Worm (Caenorhabditis elegans) whole organism, L3 larva: ENCODE data around the gene W07E11.1.
A peak's percentile ranks its signal among the peaks of the same experiment; 100 is the strongest.

Experiments used
- R02D3.7 ChIP-seq: fragments of 150-350 bp; optimal IDR thresholded peaks from 2 replicates; lab custom pipeline; 2014; ENCODE audit warnings: missing biosample characterization, missing genetic modification characterization
- ZK546.5 ChIP-seq: sonication (generic microtip); optimal IDR thresholded peaks from 2 replicates; lab custom pipeline; 2017; ENCODE audit warnings: missing biosample characterization, missing genetic modification characterization
- ama-1 ChIP-seq: fragments of 150-350 bp; optimal IDR thresholded peaks from 2 replicates; lab custom pipeline; 2018
- ceh-28 ChIP-seq: fragments of 150-350 bp; optimal IDR thresholded peaks from 2 replicates; lab custom pipeline; 2014; ENCODE audit warnings: missing biosample characterization, missing genetic modification reagents, missing genetic modification characterization
- daf-12 ChIP-seq: fragments of 150-350 bp; optimal IDR thresholded peaks from 2 replicates; lab custom pipeline; 2014; ENCODE audit warnings: missing biosample characterization, missing genetic modification reagents, missing genetic modification characterization
- egl-5 ChIP-seq: fragments of 150-350 bp; optimal IDR thresholded peaks from 2 replicates; lab custom pipeline; 2017; ENCODE audit warnings: missing biosample characterization, missing genetic modification reagents, missing genetic modification characterization, inconsistent platforms
- eor-1 ChIP-seq, 2 experiments: fragments of 150-350 bp; optimal IDR thresholded peaks; 2 replicates each; lab custom pipeline; 2014 to 2018; ENCODE audit warnings: missing biosample characterization in 2 of 2, missing genetic modification characterization in 2 of 2
- fkh-2 ChIP-seq: fragments of 150-350 bp; optimal IDR thresholded peaks from 2 replicates; lab custom pipeline; 2014; ENCODE audit warnings: missing biosample characterization, missing genetic modification reagents, missing genetic modification characterization
- fos-1 ChIP-seq: fragments of 150-350 bp; optimal IDR thresholded peaks from 2 replicates; lab custom pipeline; 2014; ENCODE audit warnings: missing biosample characterization, missing genetic modification characterization
- lin-39 ChIP-seq: fragments of 150-350 bp; optimal IDR thresholded peaks from 2 replicates; lab custom pipeline; 2018; ENCODE audit warnings: missing biosample characterization, missing genetic modification reagents, missing genetic modification characterization
- lsy-12 ChIP-seq: sonication (generic microtip); optimal IDR thresholded peaks from 2 replicates; lab custom pipeline; 2016; ENCODE audit warnings: mild to moderate bottlenecking, missing genetic modification characterization, missing compliant biosample characterization
- mdl-1 ChIP-seq: fragments of 150-350 bp; optimal IDR thresholded peaks from 2 replicates; lab custom pipeline; 2014; ENCODE audit warnings: missing biosample characterization, missing genetic modification characterization
- nfya-1 ChIP-seq: sonication (generic microtip); optimal IDR thresholded peaks from 2 replicates; lab custom pipeline; 2017; ENCODE audit warnings: missing genetic modification characterization, mild to moderate bottlenecking, missing compliant biosample characterization, antibody characterized with exemption, moderate library complexity; ENCODE audit not compliant: insufficient read depth
- nhr-11 ChIP-seq: fragments of 150-350 bp; optimal IDR thresholded peaks from 2 replicates; lab custom pipeline; 2014; ENCODE audit warnings: missing biosample characterization, missing genetic modification characterization
- nhr-12 ChIP-seq: fragments of 150-350 bp; optimal IDR thresholded peaks from 2 replicates; lab custom pipeline; 2014; ENCODE audit warnings: missing biosample characterization, missing genetic modification characterization
- nhr-23 ChIP-seq: fragments of 150-350 bp; optimal IDR thresholded peaks from 2 replicates; lab custom pipeline; 2014; ENCODE audit warnings: missing biosample characterization, missing genetic modification reagents, missing genetic modification characterization
- nhr-237 ChIP-seq: fragments of 150-350 bp; optimal IDR thresholded peaks from 2 replicates; lab custom pipeline; 2014; ENCODE audit warnings: missing biosample characterization, missing genetic modification characterization
- nhr-43 ChIP-seq: sonication (generic microtip); optimal IDR thresholded peaks from 2 replicates; lab custom pipeline; 2016; ENCODE audit warnings: mild to moderate bottlenecking, missing genetic modification characterization, missing compliant biosample characterization; ENCODE audit not compliant: poor library complexity, severe bottlenecking
- nhr-67 ChIP-seq: fragments of 150-350 bp; optimal IDR thresholded peaks from 2 replicates; lab custom pipeline; 2014; ENCODE audit warnings: missing biosample characterization, missing genetic modification characterization
- nhr-76 ChIP-seq: fragments of 150-350 bp; sonication (generic microtip); optimal IDR thresholded peaks from 5 replicates; lab custom pipeline; 2014; ENCODE audit warnings: missing biosample characterization, missing genetic modification characterization
- pha-4 ChIP-seq: fragments of 150-350 bp; optimal IDR thresholded peaks from 2 replicates; lab custom pipeline; 2014; ENCODE audit warnings: missing biosample characterization, missing genetic modification reagents, missing genetic modification characterization
- pqm-1 ChIP-seq: fragments of 150-350 bp; optimal IDR thresholded peaks from 2 replicates; lab custom pipeline; 2017; ENCODE audit warnings: missing biosample characterization, missing genetic modification characterization, inconsistent platforms
- skn-1 ChIP-seq: fragments of 150-350 bp; optimal IDR thresholded peaks from 2 replicates; lab custom pipeline; 2014; ENCODE audit warnings: missing biosample characterization, missing genetic modification characterization
- snpc-4 ChIP-seq: fragments of 150-350 bp; optimal IDR thresholded peaks from 2 replicates; lab custom pipeline; 2014; ENCODE audit warnings: missing biosample characterization, missing genetic modification characterization
- tbx-2 ChIP-seq: sonication (generic microtip); optimal IDR thresholded peaks from 2 replicates; lab custom pipeline; 2016; ENCODE audit warnings: mild to moderate bottlenecking, missing genetic modification characterization, missing compliant biosample characterization
- zag-1 ChIP-seq: fragments of 150-350 bp; optimal IDR thresholded peaks from 2 replicates; lab custom pipeline; 2014; ENCODE audit warnings: missing biosample characterization, missing genetic modification characterization

The W07E11.1 gene

ce11 chrX:10087866-10088265 is 3.4 kb downstream of the W07E11.1 start, which contains the start of gene flp-28:
Gene flp-28, minus strand, starts transcription at chrX:10087966.
- TF ChIP-seq tbx-2 (tag; lab: Kevin White, UChicago), result no peak
- TF ChIP-seq ZK546.5 (tag; lab: Kevin White, UChicago), result no peak
- TF ChIP-seq daf-12 (tag; lab: Kevin White, UChicago), result no peak
- no peak for TF ChIP-seq nhr-237 (tag; lab: Kevin White, UChicago)
- TF ChIP-seq snpc-4 (tag; lab: Kevin White, UChicago), result no peak
- TF ChIP-seq lsy-12, result no peak
- TF ChIP-seq nhr-11 (tag; lab: Kevin White, UChicago), result no peak
- no peak for TF ChIP-seq pqm-1 (tag; lab: Kevin White, UChicago)

- TF ChIP-seq lsy-12 (no peak), fkh-2 (tag; lab: Kevin White, UChicago) (no peak), nhr-11 (tag; lab: Kevin White, UChicago) (no peak), tbx-2 (tag; lab: Kevin White, UChicago) (no peak), nhr-76 (tag; lab: Kevin White, UChicago) (no peak), ama-1 (lab: Kevin White, UChicago) (no peak), skn-1 (no peak)
Observed at ce11 chrX:10092864-10093263, 8.4 kb downstream of the W07E11.1 start, which contains the start of gene flp-3. Gene flp-3, minus strand, starts transcription at chrX:10092964.

ce11 chrX:10095145-10095544 is 10.7 kb downstream of the W07E11.1 start, which contains the start of gene flp-2:
Gene flp-2, minus strand, starts transcription at chrX:10095245.
- TF ChIP-seq tbx-2 (tag; lab: Kevin White, UChicago), result no peak
- TF ChIP-seq lsy-12, result no peak
- no peak for TF ChIP-seq daf-12 (tag; lab: Kevin White, UChicago)
- no peak for TF ChIP-seq nhr-23
- TF ChIP-seq snpc-4 (tag; lab: Kevin White, UChicago), result no peak
- no peak for TF ChIP-seq nhr-76 (tag; lab: Kevin White, UChicago)
- no peak for TF ChIP-seq nhr-67 (tag; lab: Kevin White, UChicago)
- no peak for TF ChIP-seq R02D3.7 (tag; lab: Kevin White, UChicago)
- TF ChIP-seq, all 47 proteins: peak for 0

ce11 chrX:10113677-10114076 is 29.3 kb downstream of the W07E11.1 start:
- no peak for TF ChIP-seq nfya-1 (tag; lab: Kevin White, UChicago)
- no peak for TF ChIP-seq ama-1 (lab: Kevin White, UChicago)
- TF ChIP-seq egl-5 (tag; lab: Kevin White, UChicago), result no peak
- no peak for TF ChIP-seq lin-39 (tag; lab: Kevin White, UChicago)

- TF ChIP-seq zag-1 (tag; lab: Kevin White, UChicago), result no peak
- TF ChIP-seq nfya-1 (tag; lab: Kevin White, UChicago), result no peak
- no peak for TF ChIP-seq mdl-1 (tag; lab: Kevin White, UChicago)
- no peak for TF ChIP-seq nhr-23
- TF ChIP-seq nhr-12, result no peak
- TF ChIP-seq skn-1, result no peak
- no peak for TF ChIP-seq snpc-4 (tag; lab: Kevin White, UChicago)
- TF ChIP-seq ceh-28 (tag; lab: Kevin White, UChicago), result no peak
- TF ChIP-seq pha-4 (tag; lab: Kevin White, UChicago), result no peak
- no peak for TF ChIP-seq eor-1 (tag; optimal IDR thresholded peaks at IDR 0.05; lab: Kevin White, UChicago)
- no peak for TF ChIP-seq ama-1 (lab: Kevin White, UChicago)
- TF ChIP-seq nhr-76 (tag; lab: Kevin White, UChicago), result no peak
- TF ChIP-seq lin-39 (tag; lab: Kevin White, UChicago), result no peak
- no peak for TF ChIP-seq fkh-2 (tag; lab: Kevin White, UChicago)
- no peak for TF ChIP-seq tbx-2 (tag; lab: Kevin White, UChicago)
- TF ChIP-seq, all 47 proteins: peak for 0
Observed at ce11 chrX:10123015-10123414, 38.6 kb downstream of the W07E11.1 start.

- TF ChIP-seq nhr-43 (tag; lab: Kevin White, UChicago) (peak; percentile 27), fos-1 (tag; lab: Kevin White, UChicago) (no peak)
Observed at ce11 chrX:10124338-10124737, 39.9 kb downstream of the W07E11.1 start.

ce11 chrX:10130159-10130558 is 45.7 kb downstream of the W07E11.1 start:
- peak; percentile 72 for TF ChIP-seq egl-5 (tag; lab: Kevin White, UChicago)
- no peak for TF ChIP-seq nhr-43 (tag; lab: Kevin White, UChicago)
